Worm (Caenorhabditis elegans) whole organism, L4 larva: ENCODE data around the gene nlp-64.
A peak's percentile ranks its signal among the peaks of the same experiment; 100 is the strongest.

Experiments used
- F26F4.8 ChIP-seq: fragments of 200-800 bp; sonication (Bioruptor generic); conservative IDR thresholded peaks from 2 replicates; pipeline ENCODE4 v1.3.6; 2022; ENCODE audit warnings: missing genetic modification characterization, missing compliant biosample characterization
- F49E8.2 ChIP-seq: sonication (generic microtip); optimal IDR thresholded peaks from 2 replicates; lab custom pipeline; 2016; ENCODE audit warnings: missing compliant biosample characterization, mild to moderate bottlenecking, missing genetic modification characterization, borderline replicate concordance
- aha-1 ChIP-seq: fragments of 150-350 bp; peaks from one replicate; lab custom pipeline; 2014; ENCODE audit warnings: missing biosample characterization, missing genetic modification characterization
- arid-1 ChIP-seq: fragments of 200-800 bp; sonication (Bioruptor generic); conservative IDR thresholded peaks from 2 replicates; pipeline ENCODE4 v1.3.6; 2022; ENCODE audit warnings: missing genetic modification reagents, missing genetic modification characterization, missing compliant biosample characterization
- ceh-82 ChIP-seq: sonication (generic microtip); optimal IDR thresholded peaks from 2 replicates; lab custom pipeline; 2017; ENCODE audit warnings: missing biosample characterization, missing genetic modification characterization
- ces-1 ChIP-seq: fragments of 150-350 bp; sonication (generic microtip); optimal IDR thresholded peaks from 4 replicates; lab custom pipeline; 2014; ENCODE audit warnings: missing biosample characterization, missing genetic modification reagents, missing genetic modification characterization
- cey-2 ChIP-seq: sonication (generic microtip); optimal IDR thresholded peaks from 3 replicates; lab custom pipeline; 2017; ENCODE audit warnings: missing genetic modification characterization, mild to moderate bottlenecking, missing compliant biosample characterization, antibody characterized with exemption, borderline replicate concordance; ENCODE audit not compliant: insufficient read depth
- daf-12 ChIP-seq: fragments of 150-350 bp; optimal IDR thresholded peaks from 2 replicates; lab custom pipeline; 2014; ENCODE audit warnings: missing biosample characterization, missing genetic modification reagents, missing genetic modification characterization
- daf-16 ChIP-seq, 3 experiments: sonication (generic microtip); optimal IDR thresholded peaks; 2 replicates each; lab custom pipeline; 2016 to 2017; ENCODE audit warnings: missing genetic modification characterization in 3 of 3, missing genetic modification reagents in 3 of 3, mild to moderate bottlenecking in 2 of 3, missing compliant biosample characterization in 2 of 3, missing biosample characterization in 1 of 3, moderate library complexity in 1 of 3
- daf-19 ChIP-seq: fragments of 200-800 bp; sonication (Bioruptor generic); conservative IDR thresholded peaks from 2 replicates; pipeline ENCODE4 v1.3.6; 2022; ENCODE audit warnings: missing genetic modification characterization, missing compliant biosample characterization
- dmd-6 ChIP-seq: fragments of 200-800 bp; sonication (Bioruptor generic); IDR thresholded peaks from 2 replicates; pipeline ENCODE4 v1.3.6; 2022; ENCODE audit warnings: missing genetic modification reagents, missing genetic modification characterization, missing compliant biosample characterization
- dmd-9 ChIP-seq: fragments of 200-800 bp; sonication (Bioruptor generic); IDR thresholded peaks from 2 replicates; pipeline ENCODE4 v1.3.6; 2022; ENCODE audit warnings: missing genetic modification reagents, missing genetic modification characterization, missing compliant biosample characterization
- egl-43 ChIP-seq: fragments of 200-800 bp; sonication (Bioruptor generic); IDR thresholded peaks from 2 replicates; pipeline ENCODE4 v1.3.6; 2022; ENCODE audit warnings: missing genetic modification reagents, missing genetic modification characterization, missing compliant biosample characterization
- fkh-10 ChIP-seq: fragments of 150-350 bp; optimal IDR thresholded peaks from 2 replicates; lab custom pipeline; 2014; ENCODE audit warnings: missing biosample characterization, missing genetic modification reagents, missing genetic modification characterization
- gei-8 ChIP-seq: fragments of 200-800 bp; sonication (Bioruptor generic); optimal IDR thresholded peaks from 2 replicates; lab custom pipeline; 2018; ENCODE audit warnings: mild to moderate bottlenecking, missing genetic modification characterization, missing compliant biosample characterization
- hlh-30 ChIP-seq: sonication (generic microtip); optimal IDR thresholded peaks from 2 replicates; lab custom pipeline; 2017; ENCODE audit warnings: antibody characterized with exemption, mild to moderate bottlenecking, missing genetic modification characterization, missing compliant biosample characterization; ENCODE audit not compliant: insufficient read depth
- lim-7 ChIP-seq: fragments of 200-800 bp; sonication (Bioruptor generic); IDR thresholded peaks from 2 replicates; pipeline ENCODE4 v1.3.6; 2022; ENCODE audit warnings: missing genetic modification characterization, missing compliant biosample characterization
- lin-1 ChIP-seq: fragments of 200-800 bp; sonication (Bioruptor generic); IDR thresholded peaks from 2 replicates; pipeline ENCODE4 v1.3.6; 2022; ENCODE audit warnings: missing genetic modification reagents, missing genetic modification characterization, missing compliant biosample characterization
- lin-38 ChIP-seq: fragments of 200-800 bp; sonication (Bioruptor generic); IDR thresholded peaks from 2 replicates; pipeline ENCODE4 v1.3.6; 2022; ENCODE audit warnings: missing genetic modification reagents, missing genetic modification characterization, missing compliant biosample characterization
- madf-5 ChIP-seq, 2 experiments: fragments of 200-800 bp; sonication (Bioruptor generic); IDR thresholded peaks; 2 replicates each; pipeline ENCODE4 v1.3.6; 2022; ENCODE audit warnings: missing compliant biosample characterization in 2 of 2, missing genetic modification characterization in 2 of 2
- madf-9 ChIP-seq: fragments of 200-800 bp; sonication (Bioruptor generic); conservative IDR thresholded peaks from 2 replicates; pipeline ENCODE4 v1.3.6; 2022; ENCODE audit warnings: missing genetic modification reagents, missing genetic modification characterization, missing compliant biosample characterization
- mep-1 ChIP-seq: fragments of 150-350 bp; sonication (generic microtip); optimal IDR thresholded peaks from 3 replicates; lab custom pipeline; 2014; ENCODE audit warnings: missing biosample characterization, missing genetic modification characterization
- nhr-28 ChIP-seq: fragments of 150-350 bp; optimal IDR thresholded peaks from 2 replicates; lab custom pipeline; 2014; ENCODE audit warnings: missing biosample characterization, missing genetic modification characterization
- nhr-42 ChIP-seq: fragments of 200-800 bp; sonication (Bioruptor generic); IDR thresholded peaks from 2 replicates; pipeline ENCODE4 v1.3.6; 2022; ENCODE audit warnings: missing genetic modification characterization, missing compliant biosample characterization
- nhr-48 ChIP-seq: sonication (generic microtip); optimal IDR thresholded peaks from 2 replicates; lab custom pipeline; 2016; ENCODE audit warnings: mild to moderate bottlenecking, missing genetic modification characterization, missing compliant biosample characterization
- php-3 ChIP-seq: fragments of 200-800 bp; sonication (Bioruptor generic); IDR thresholded peaks from 2 replicates; pipeline ENCODE4 v1.3.6; 2022; ENCODE audit warnings: missing genetic modification reagents, missing genetic modification characterization, missing compliant biosample characterization
- pqm-1 ChIP-seq: sonication (generic microtip); optimal IDR thresholded peaks from 2 replicates; lab custom pipeline; 2017; ENCODE audit warnings: missing biosample characterization, missing genetic modification characterization
- skn-1 ChIP-seq: fragments of 150-350 bp; optimal IDR thresholded peaks from 2 replicates; lab custom pipeline; 2014; ENCODE audit warnings: missing biosample characterization, missing genetic modification characterization
- snpc-4 ChIP-seq: fragments of 150-350 bp; optimal IDR thresholded peaks from 2 replicates; lab custom pipeline; 2014; ENCODE audit warnings: missing biosample characterization, missing genetic modification characterization
- unc-130 ChIP-seq: sonication (generic microtip); optimal IDR thresholded peaks from 2 replicates; lab custom pipeline; 2016; ENCODE audit warnings: missing genetic modification reagents, missing genetic modification characterization, missing compliant biosample characterization
- unc-62 ChIP-seq, 3 experiments: fragments of 150-350 bp in 1 of 3; sonication (generic microtip); optimal IDR thresholded peaks in 2 of 3; peaks in 1 of 3; 1 replicate in 1 of 3; 2 replicates in 2 of 3; lab custom pipeline; 2014 to 2017; ENCODE audit warnings: missing biosample characterization in 3 of 3, missing genetic modification characterization in 3 of 3, missing genetic modification reagents in 3 of 3, missing genotype in 1 of 3
- vab-7 ChIP-seq: fragments of 200-800 bp; sonication (Bioruptor generic); IDR thresholded peaks from 2 replicates; pipeline ENCODE4 v1.3.6; 2022; ENCODE audit warnings: missing genetic modification reagents, missing genetic modification characterization, missing compliant biosample characterization
- zag-1 ChIP-seq: fragments of 150-350 bp; optimal IDR thresholded peaks from 2 replicates; lab custom pipeline; 2014; ENCODE audit warnings: missing biosample characterization, missing genetic modification characterization
- zip-11 ChIP-seq: fragments of 200-800 bp; sonication (Bioruptor generic); IDR thresholded peaks from 2 replicates; pipeline ENCODE4 v1.3.6; 2022; ENCODE audit warnings: missing genetic modification characterization, missing compliant biosample characterization
- ztf-11 ChIP-seq: fragments of 150-350 bp; optimal IDR thresholded peaks from 2 replicates; lab custom pipeline; 2014; ENCODE audit warnings: missing biosample characterization, missing genetic modification characterization

nlp-64 gene

ce11 chrX:312908-313307 is 1.8 kb upstream of the nlp-64 start, which contains the start of gene M02E1.4 (continued):
- TF ChIP-seq dmd-6 (GFP tag; lab: Robert Waterston, UW) (no peak), dmd-9 (GFP tag; lab: Robert Waterston, UW) (no peak), daf-19 (GFP tag; lab: Robert Waterston, UW) (no peak), mep-1 (no peak), ceh-82 (tag; lab: Kevin White, UChicago) (no peak), ztf-11 (tag; lab: Kevin White, UChicago) (no peak), daf-16 (GFP tag; optimal IDR thresholded peaks at IDR 0.05; lab: Kevin White, UChicago) (no peak), daf-16 (tag; optimal IDR thresholded peaks at IDR 0.05; lab: Kevin White, UChicago) (peak; percentile 95), aha-1 (tag; lab: Kevin White, UChicago) (peak; percentile 74), pqm-1 (peak; percentile 56), egl-43 (GFP tag; lab: Robert Waterston, UW) (no peak), arid-1 (GFP tag; lab: Robert Waterston, UW) (no peak), madf-9 (no peak), snpc-4 (no peak), lin-38 (GFP tag; lab: Robert Waterston, UW) (no peak), nhr-28 (tag; lab: Kevin White, UChicago) (peak; percentile 46), gei-8 (GFP tag; lab: Kevin White, UChicago) (no peak), F26F4.8 (no peak), lin-1 (no peak)

ce11 chrX:312238-312637 is 1.1 kb upstream of the nlp-64 start:
- peak; percentile 3 for TF ChIP-seq hlh-30 (tag; lab: Kevin White, UChicago)
- TF ChIP-seq php-3 (GFP tag; lab: Robert Waterston, UW) = 0 out of 2 replicates have a peak, but pooled peaks have one; percentile 16
- no peak for TF ChIP-seq F49E8.2 (tag; lab: Kevin White, UChicago)
- peak; percentile 62 for TF ChIP-seq nhr-28 (tag; lab: Kevin White, UChicago)
- TF ChIP-seq vab-7 (GFP tag; lab: Robert Waterston, UW) = no peak
- TF ChIP-seq daf-16 (GFP tag; optimal IDR thresholded peaks at IDR 0.05; lab: Kevin White, UChicago) = no peak
- peak; percentile 95 for TF ChIP-seq daf-16 (tag; optimal IDR thresholded peaks at IDR 0.05; lab: Kevin White, UChicago)
- TF ChIP-seq, all 104 proteins: peak for 4

ce11 chrX:309076-309475 is 2.0 kb downstream of the nlp-64 start:
- TF ChIP-seq nhr-42 (GFP tag; lab: Robert Waterston, UW) (no peak), fkh-10 (GFP tag; lab: Kevin White, UChicago) (peak; percentile 43), ces-1 (GFP tag; lab: Kevin White, UChicago) (peak; percentile 52), zip-11 (GFP tag; lab: Robert Waterston, UW) (no peak), daf-12 (no peak), nhr-48 (tag; lab: Kevin White, UChicago) (no peak), cey-2 (no peak)

ce11 chrX:305057-305456 is 6.1 kb downstream of the nlp-64 start:
- TF ChIP-seq skn-1 (tag; lab: Kevin White, UChicago) (no peak), ztf-11 (tag; lab: Kevin White, UChicago) (no peak), unc-130 (GFP tag; lab: Kevin White, UChicago) (no peak), fkh-10 (GFP tag; lab: Kevin White, UChicago) (peak; percentile 65), unc-62 (GFP tag; optimal IDR thresholded peaks at IDR 0.05 in 1 of 2; lab: Kevin White, UChicago) (no peak), unc-62 (tag; optimal IDR thresholded peaks at IDR 0.05; lab: Kevin White, UChicago) (no peak), nhr-28 (tag; lab: Kevin White, UChicago) (no peak), nhr-48 (tag; lab: Kevin White, UChicago) (no peak), zag-1 (no peak), madf-5 (GFP tag; IDR thresholded peaks at IDR 0.05; lab: Robert Waterston, UW) (no peak), cey-2 (no peak), arid-1 (GFP tag; lab: Robert Waterston, UW) (no peak), ceh-82 (tag; lab: Kevin White, UChicago) (no peak), lin-38 (GFP tag; lab: Robert Waterston, UW) (no peak), lim-7 (GFP tag; lab: Robert Waterston, UW) (no peak), ces-1 (GFP tag; lab: Kevin White, UChicago) (peak; percentile 79)
